ENCODE assay signal across 1 fruit fly cellular context in the genomic region with DNA sequence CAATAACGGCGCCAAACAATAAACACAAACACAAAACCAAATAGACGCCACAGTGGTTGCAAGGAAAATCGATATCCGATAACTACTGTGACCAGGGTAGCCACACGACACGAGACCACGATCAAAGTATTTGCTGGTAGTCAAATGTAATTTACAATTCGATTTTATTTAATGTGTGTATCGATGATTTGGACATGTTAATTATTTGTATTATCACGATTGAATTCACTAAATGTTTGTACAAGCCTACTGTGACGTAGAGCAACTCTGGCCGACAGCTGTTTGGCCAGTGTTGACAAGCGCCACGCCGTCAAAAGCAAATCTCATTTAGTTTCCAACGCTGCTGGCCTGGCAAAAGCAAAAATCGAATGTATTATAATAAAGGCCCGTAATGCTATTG.
TF ChIP-seq lines count a peak whose summit lies in the region.

A gene (minus strand): TSS at position 222 of the 400 bp plus-strand sequence.
A gene (plus strand): TSS at position 308 of the 400 bp plus-strand sequence.

TF ChIP-seq in whole organism, embryonic, 481 proteins besides CTCF, POLR2A, EP300 and RAD21 (continued from another document and continues in another):
- TF ChIP-seq z (GFP tag; IDR thresholded peaks at IDR 0.05; lab: Robert Waterston, UW) (no peak), CG3281 (GFP tag; optimal IDR thresholded peaks at IDR 0.05; lab: Kevin White, UChicago) (peak; percentile 72), crol (GFP tag; IDR thresholded peaks at IDR 0.05; lab: Robert Waterston, UW) (no peak), sens-2 (GFP tag; IDR thresholded peaks at IDR 0.05; lab: Robert Waterston, UW) (peak; percentile 49; the same call in 1 of the 2 replicates), CG2199 (GFP tag; IDR thresholded peaks at IDR 0.05; lab: Robert Waterston, UW) (peak; percentile 71; the same call in 1 of the 3 replicates), CG9215 (GFP tag; IDR thresholded peaks at IDR 0.05; lab: Robert Waterston, UW) (peak; percentile 49), Lpt (GFP tag; optimal IDR thresholded peaks at IDR 0.05; lab: Kevin White, UChicago) (no peak), gsb-n (tag; optimal IDR thresholded peaks at IDR 0.05; lab: Kevin White, UChicago) (peak; percentile 46), CG4424 (GFP tag; optimal IDR thresholded peaks at IDR 0.05; lab: Kevin White, UChicago) (peak; percentile 73), Rx (GFP tag; IDR thresholded peaks at IDR 0.05; lab: Robert Waterston, UW) (0 out of 2 replicates have a peak, but pooled peaks have one; percentile 22), CG8290 (GFP tag; optimal IDR thresholded peaks at IDR 0.05; lab: Kevin White, UChicago) (peak; percentile 87), CG8290 (tag; optimal IDR thresholded peaks at IDR 0.05; lab: Kevin White, UChicago) (peak; percentile 79 to 95), CG10274 (GFP tag; optimal IDR thresholded peaks at IDR 0.05; lab: Kevin White, UChicago) (no peak), onecut (GFP tag; IDR thresholded peaks at IDR 0.05; lab: Robert Waterston, UW) (peak; percentile 88), HLH4C (GFP tag; IDR thresholded peaks at IDR 0.05; lab: Robert Waterston, UW; ENCODE audit: partially characterized antibody) (peak; percentile 65; the same call in 2 of the 3 replicates), CG12299 (tag; optimal IDR thresholded peaks at IDR 0.05; lab: Kevin White, UChicago) (peak; percentile 49), CG2129 (GFP tag; IDR thresholded peaks at IDR 0.05; lab: Robert Waterston, UW; ENCODE audit: partially characterized antibody) (0 out of 2 replicates have a peak, but pooled peaks have one; percentile 34), CG9876 (GFP tag; optimal IDR thresholded peaks at IDR 0.05; lab: Kevin White, UChicago) (peak; percentile 60), CG15601 (tag; optimal IDR thresholded peaks at IDR 0.05; lab: Kevin White, UChicago) (peak; percentile 58), CG7357 (GFP tag; IDR thresholded peaks at IDR 0.05; lab: Robert Waterston, UW) (no peak), wdn (GFP tag; IDR thresholded peaks at IDR 0.05; lab: Robert Waterston, UW) (no peak), tin (GFP tag; optimal IDR thresholded peaks at IDR 0.05; lab: Kevin White, UChicago) (peak; percentile 79), pfk (GFP tag; optimal IDR thresholded peaks at IDR 0.05; lab: Kevin White, UChicago) (no peak), CG4854 (GFP tag; optimal IDR thresholded peaks at IDR 0.05; lab: Kevin White, UChicago) (peak; percentile 74), CG5953 (GFP tag; IDR thresholded peaks at IDR 0.05; lab: Robert Waterston, UW) (0 out of 2 replicates have a peak, but pooled peaks have one; percentile 37), Camta (GFP tag; optimal IDR thresholded peaks at IDR 0.05; lab: Kevin White, UChicago) (peak; percentile 83), Ada2b (GFP tag; IDR thresholded peaks at IDR 0.05; lab: Robert Waterston, UW) (peak; percentile 57; the same call in 1 of the 2 replicates), CG12219 (GFP tag; optimal IDR thresholded peaks at IDR 0.05; lab: Kevin White, UChicago) (peak; percentile 25), dysf (GFP tag; IDR thresholded peaks at IDR 0.05; lab: Robert Waterston, UW) (peak; percentile 73), zen (tag; optimal IDR thresholded peaks at IDR 0.05; lab: Kevin White, UChicago) (peak; percentile 83), Gsc (GFP tag; IDR thresholded peaks at IDR 0.05; lab: Robert Waterston, UW) (no peak), CG8765 (GFP tag; IDR thresholded peaks at IDR 0.05; lab: Robert Waterston, UW) (peak; percentile 42), CG11504 (tag; optimal IDR thresholded peaks at IDR 0.05; lab: Kevin White, UChicago) (no peak), mirr (GFP tag; optimal IDR thresholded peaks at IDR 0.05; lab: Kevin White, UChicago) (peak; percentile 72), grau (tag; optimal IDR thresholded peaks at IDR 0.05; lab: Kevin White, UChicago) (peak; percentile 71), Kr (GFP tag; optimal IDR thresholded peaks at IDR 0.05; lab: Kevin White, UChicago) (no peak), NfI (GFP tag; optimal IDR thresholded peaks at IDR 0.05; lab: Kevin White, UChicago) (peak; percentile 78), CG17361 (GFP tag; IDR thresholded peaks at IDR 0.05; lab: Robert Waterston, UW) (peak; percentile 75), pho (GFP tag; optimal IDR thresholded peaks at IDR 0.05; lab: Kevin White, UChicago) (peak; percentile 83), MTF-1 (GFP tag; optimal IDR thresholded peaks at IDR 0.05; lab: Kevin White, UChicago; ENCODE audit: borderline replicate concordance) (no peak), twi (tag; optimal IDR thresholded peaks at IDR 0.05; lab: Kevin White, UChicago) (peak; percentile 55), YL-1 (GFP tag; optimal IDR thresholded peaks at IDR 0.05; lab: Kevin White, UChicago) (peak; percentile 80), CG34422 (GFP tag; IDR thresholded peaks at IDR 0.05; lab: Robert Waterston, UW) (peak; percentile 75), vnd (GFP tag; IDR thresholded peaks at IDR 0.05; lab: Robert Waterston, UW; ENCODE audit: partially characterized antibody) (peak; percentile 41; the same call in 1 of the 3 replicates), CG31365 (tag; optimal IDR thresholded peaks at IDR 0.05; lab: Kevin White, UChicago) (peak; percentile 7), Dbx (GFP tag; IDR thresholded peaks at IDR 0.05; lab: Robert Waterston, UW) (peak; percentile 78; the same call in 2 of the 3 replicates), abd-A (tag; optimal IDR thresholded peaks at IDR 0.05; lab: Kevin White, UChicago) (no peak), ERR (GFP tag; optimal IDR thresholded peaks at IDR 0.05; lab: Kevin White, UChicago) (peak; percentile 86), CG14014 (GFP tag; IDR thresholded peaks at IDR 0.05; lab: Robert Waterston, UW) (peak; percentile 46), lmd (GFP tag; IDR thresholded peaks at IDR 0.05; lab: Robert Waterston, UW) (peak; percentile 55; the same call in 1 of the 2 replicates), CG11247 (GFP tag; IDR thresholded peaks at IDR 0.05; lab: Robert Waterston, UW) (peak; percentile 61), cwo (GFP tag; optimal IDR thresholded peaks at IDR 0.05; lab: Kevin White, UChicago) (peak; percentile 32), CG3163 (GFP tag; optimal IDR thresholded peaks at IDR 0.05; lab: Kevin White, UChicago) (peak; percentile 58), ham (GFP tag; IDR thresholded peaks at IDR 0.05; lab: Robert Waterston, UW) (no peak), her (GFP tag; optimal IDR thresholded peaks at IDR 0.05; lab: Kevin White, UChicago) (peak; percentile 83), PHDP (tag; optimal IDR thresholded peaks at IDR 0.05; lab: Kevin White, UChicago) (peak; percentile 71), CG12391 (tag; optimal IDR thresholded peaks at IDR 0.05; lab: Kevin White, UChicago) (peak; percentile 85), unc-4 (GFP tag; IDR thresholded peaks at IDR 0.05; lab: Robert Waterston, UW; ENCODE audit: partially characterized antibody) (peak; percentile 65), CG4282 (GFP tag; optimal IDR thresholded peaks at IDR 0.05; lab: Kevin White, UChicago) (peak; percentile 73), Optix (GFP tag; IDR thresholded peaks at IDR 0.05; lab: Robert Waterston, UW) (peak; percentile 73; the same call in 2 of the 3 replicates), Rfx (GFP tag; IDR thresholded peaks at IDR 0.05; lab: Robert Waterston, UW) (peak; percentile 83), CG14441 (GFP tag; IDR thresholded peaks at IDR 0.05; lab: Robert Waterston, UW) (peak; percentile 71), cad (GFP tag; optimal IDR thresholded peaks at IDR 0.05; lab: Kevin White, UChicago) (no peak), CG10565 (GFP tag; optimal IDR thresholded peaks at IDR 0.05; lab: Kevin White, UChicago) (no peak), inv (GFP tag; IDR thresholded peaks at IDR 0.05; lab: Robert Waterston, UW; ENCODE audit: partially characterized antibody) (peak; percentile 37), Fer3 (tag; optimal IDR thresholded peaks at IDR 0.05; lab: Kevin White, UChicago) (peak; percentile 68), CG7928 (GFP tag; optimal IDR thresholded peaks at IDR 0.05; lab: Kevin White, UChicago) (peak; percentile 16), CG16815 (GFP tag; optimal IDR thresholded peaks at IDR 0.05; lab: Kevin White, UChicago) (peak; percentile 38), NFAT (GFP tag; IDR thresholded peaks at IDR 0.05; lab: Robert Waterston, UW) (peak; percentile 70), CG9932 (GFP tag; IDR thresholded peaks at IDR 0.05; lab: Robert Waterston, UW) (peak; percentile 77), CG15696 (tag; optimal IDR thresholded peaks at IDR 0.05; lab: Kevin White, UChicago) (peak; percentile 48), CG8924 (tag; optimal IDR thresholded peaks at IDR 0.05; lab: Kevin White, UChicago) (peak; percentile 70), Nf-YC (tag; optimal IDR thresholded peaks at IDR 0.05; lab: Kevin White, UChicago) (peak; percentile 65), CG7963 (GFP tag; IDR thresholded peaks at IDR 0.05; lab: Robert Waterston, UW; ENCODE audit: partially characterized antibody) (0 out of 3 replicates have a peak, but pooled peaks have one; percentile 52), mld (GFP tag; IDR thresholded peaks at IDR 0.05; lab: Robert Waterston, UW; ENCODE audit: partially characterized antibody) (no peak), CG32772 (GFP tag; IDR thresholded peaks at IDR 0.05; lab: Robert Waterston, UW) (peak; percentile 40; the same call in 1 of the 2 replicates), stwl (tag; optimal IDR thresholded peaks at IDR 0.05; lab: Kevin White, UChicago) (peak; percentile 99), sr (GFP tag; IDR thresholded peaks at IDR 0.05; lab: Robert Waterston, UW) (no peak), slp2 (GFP tag; optimal IDR thresholded peaks at IDR 0.05; lab: Kevin White, UChicago) (peak; percentile 84), sens (GFP tag; lab: Kevin White, UChicago) (peak; percentile 97), CG13624 (GFP tag; optimal IDR thresholded peaks at IDR 0.05; lab: Kevin White, UChicago) (peak; percentile 85), Xbp1 (GFP tag; optimal IDR thresholded peaks at IDR 0.05; lab: Kevin White, UChicago) (peak; percentile 79), tna (GFP tag; IDR thresholded peaks at IDR 0.05; lab: Robert Waterston, UW; ENCODE audit: partially characterized antibody) (peak; percentile 44; the same call in 1 of the 2 replicates), D (optimal IDR thresholded peaks at IDR 0.05; lab: Kevin White, UChicago) (peak; percentile 42), D (GFP tag; optimal IDR thresholded peaks at IDR 0.05; lab: Kevin White, UChicago) (peak; percentile 29), CG14965 (GFP tag; optimal IDR thresholded peaks at IDR 0.05; lab: Kevin White, UChicago; ENCODE audit: borderline replicate concordance) (peak; percentile 38), Ets97D (GFP tag; optimal IDR thresholded peaks at IDR 0.05; lab: Kevin White, UChicago) (peak; percentile 89), Bteb2 (GFP tag; optimal IDR thresholded peaks at IDR 0.05; lab: Kevin White, UChicago) (peak; percentile 84), CG2120 (GFP tag; optimal IDR thresholded peaks at IDR 0.05; lab: Kevin White, UChicago) (peak; percentile 90), stc (GFP tag; IDR thresholded peaks at IDR 0.05; lab: Robert Waterston, UW) (no peak), amos (GFP tag; IDR thresholded peaks at IDR 0.05; lab: Robert Waterston, UW; ENCODE audit: partially characterized antibody) (peak; percentile 61), Atf-2 (GFP tag; optimal IDR thresholded peaks at IDR 0.05; lab: Kevin White, UChicago) (peak; percentile 83), wor (GFP tag; IDR thresholded peaks at IDR 0.05; lab: Robert Waterston, UW) (no peak), Poxn (GFP tag; IDR thresholded peaks at IDR 0.05; lab: Robert Waterston, UW) (0 out of 2 replicates have a peak, but pooled peaks have one; percentile 38), toy (GFP tag; IDR thresholded peaks at IDR 0.05; lab: Robert Waterston, UW) (peak; percentile 7; the same call in 1 of the 2 replicates), lilli (GFP tag; optimal IDR thresholded peaks at IDR 0.05; lab: Kevin White, UChicago) (peak; percentile 92), CG4730 (GFP tag; IDR thresholded peaks at IDR 0.05; lab: Robert Waterston, UW) (peak; percentile 24; the same call in 1 of the 2 replicates), CG17612 (GFP tag; IDR thresholded peaks at IDR 0.05; lab: Robert Waterston, UW) (no peak), Oli (tag; optimal IDR thresholded peaks at IDR 0.05; lab: Kevin White, UChicago) (peak; percentile 59), CG2116 (GFP tag; optimal IDR thresholded peaks at IDR 0.05; lab: Kevin White, UChicago) (peak; percentile 96), dan (GFP tag; IDR thresholded peaks at IDR 0.05; lab: Robert Waterston, UW) (no peak), CG4404 (GFP tag; IDR thresholded peaks at IDR 0.05; lab: Robert Waterston, UW) (peak; percentile 51), nmo (GFP tag; optimal IDR thresholded peaks at IDR 0.05; lab: Kevin White, UChicago) (peak; percentile 80), Six4 (GFP tag; optimal IDR thresholded peaks at IDR 0.05; lab: Kevin White, UChicago) (peak; percentile 81), CG13775 (GFP tag; optimal IDR thresholded peaks at IDR 0.05; lab: Kevin White, UChicago) (peak; percentile 73), sisA (GFP tag; IDR thresholded peaks at IDR 0.05; lab: Robert Waterston, UW) (peak; percentile 64), nerfin-1 (tag; optimal IDR thresholded peaks at IDR 0.05; lab: Kevin White, UChicago) (peak; percentile 53), ase (GFP tag; IDR thresholded peaks at IDR 0.05; lab: Robert Waterston, UW) (0 out of 3 replicates have a peak, but pooled peaks have one; percentile 41), scrt (GFP tag; optimal IDR thresholded peaks at IDR 0.05; lab: Kevin White, UChicago) (peak; percentile 49), sd (tag; optimal IDR thresholded peaks at IDR 0.05; lab: Kevin White, UChicago) (peak; percentile 25), gce (GFP tag; IDR thresholded peaks at IDR 0.05; lab: Robert Waterston, UW) (no peak), CG10321 (GFP tag; IDR thresholded peaks at IDR 0.05; lab: Robert Waterston, UW) (no peak), unpg (GFP tag; optimal IDR thresholded peaks at IDR 0.05; lab: Kevin White, UChicago) (peak; percentile 75), Dip2 (GFP tag; IDR thresholded peaks at IDR 0.05; lab: Robert Waterston, UW) (no peak), psq (GFP tag; optimal IDR thresholded peaks at IDR 0.05; lab: Kevin White, UChicago) (peak; percentile 22), CG4820 (GFP tag; optimal IDR thresholded peaks at IDR 0.05; lab: Kevin White, UChicago) (peak; percentile 68), ssp (GFP tag; IDR thresholded peaks at IDR 0.05; lab: Robert Waterston, UW) (peak; percentile 27; the same call in 1 of the 2 replicates), Myb (GFP tag; optimal IDR thresholded peaks at IDR 0.05; lab: Kevin White, UChicago) (peak; percentile 79), sim (GFP tag; IDR thresholded peaks at IDR 0.05; lab: Robert Waterston, UW) (no peak), row (GFP tag; IDR thresholded peaks at IDR 0.05; lab: Robert Waterston, UW) (peak; percentile 83), ftz-f1 (GFP tag; optimal IDR thresholded peaks at IDR 0.05; lab: Kevin White, UChicago) (peak; percentile 77)
